Worm (Caenorhabditis elegans): ENCODE results near the gene Y43F8C.7.

Y43F8C.7 gene

ce11 chrV:19673298-19673903, 29.6 kb upstream of the Y43F8C.7 start:
- no peak for TF ChIP-seq spr-1 (tag; optimal IDR thresholded peaks at IDR 0.05)
- TF ChIP-seq unc-62 (GFP tag; optimal IDR thresholded peaks at IDR 0.05 in 1 of 2) = peak in 1 of 2 experiments; percentile 72
- no peak for TF ChIP-seq unc-62 (tag; optimal IDR thresholded peaks at IDR 0.05)
- TF ChIP-seq aha-1 (tag) = no peak
- TF ChIP-seq ctbp-1 (GFP tag; IDR thresholded peaks at IDR 0.05) = no peak
- TF ChIP-seq nhr-10 (tag; optimal IDR thresholded peaks at IDR 0.05) = no peak
- no peak for TF ChIP-seq daf-12 (tag; optimal IDR thresholded peaks at IDR 0.05)
- no peak for TF ChIP-seq lin-13 (GFP tag; optimal IDR thresholded peaks at IDR 0.05)
- no peak for TF ChIP-seq ceh-32 (tag; optimal IDR thresholded peaks at IDR 0.05; ENCODE audit: poor library complexity)
- TF ChIP-seq nhr-41 (GFP tag; IDR thresholded peaks at IDR 0.05) = no peak
- no peak for TF ChIP-seq lin-39 (tag; optimal IDR thresholded peaks at IDR 0.05)
- peak; percentile 11 for TF ChIP-seq mes-2 (tag; optimal IDR thresholded peaks at IDR 0.05; ENCODE audit: poor library complexity, severe bottlenecking)
- peak; percentile 32 for TF ChIP-seq pqm-1 (tag; optimal IDR thresholded peaks at IDR 0.05)
- TF ChIP-seq ztf-7 (tag; optimal IDR thresholded peaks at IDR 0.05) = no peak

DNA sequence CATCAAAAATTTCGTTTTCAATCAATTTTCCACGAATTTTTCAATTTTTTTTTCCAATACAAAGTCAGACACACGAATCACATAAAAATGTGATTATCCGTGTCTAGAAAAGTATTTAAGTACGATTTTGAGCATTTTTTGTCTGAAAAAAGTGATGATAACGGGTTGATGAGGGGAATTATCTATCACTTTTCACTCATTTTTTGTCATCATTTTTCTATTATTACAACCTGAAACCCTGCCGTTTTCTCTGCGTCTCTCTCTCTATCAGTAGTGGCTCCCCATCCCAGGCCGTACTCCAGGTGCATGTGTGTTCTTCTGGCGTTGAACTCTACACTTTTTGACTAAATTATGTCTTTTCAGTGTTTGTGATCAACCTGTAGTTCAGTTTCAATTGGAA, 28.5 kb upstream of the Y43F8C.7 start:
- TF ChIP-seq daf-16 (GFP tag; optimal IDR thresholded peaks at IDR 0.05) = no peak
- TF ChIP-seq daf-16 (tag; optimal IDR thresholded peaks at IDR 0.05) = peak; percentile 47
- TF ChIP-seq ceh-44 (GFP tag; IDR thresholded peaks at IDR 0.05) = no peak
- TF ChIP-seq pqm-1 (tag; optimal IDR thresholded peaks at IDR 0.05) = peak; percentile 91
- TF ChIP-seq F44E2.7 (GFP tag; IDR thresholded peaks at IDR 0.05) = no peak
- no peak for TF ChIP-seq dmd-9 (GFP tag; IDR thresholded peaks at IDR 0.05)
- no peak for TF ChIP-seq F37D6.2 (tag; optimal IDR thresholded peaks at IDR 0.05)
- no peak for TF ChIP-seq F26F4.8 (GFP tag; conservative IDR thresholded peaks at IDR 0.05)
- TF ChIP-seq mep-1 (tag; optimal IDR thresholded peaks at IDR 0.05) = peak; percentile 12
- TF ChIP-seq dmd-6 (GFP tag; IDR thresholded peaks at IDR 0.05) = peak; percentile 64; the same call in 1 of the 2 replicates
- TF ChIP-seq nhr-102 (tag; optimal IDR thresholded peaks at IDR 0.05) = peak; percentile 47
- TF ChIP-seq Y105C5A.15 (GFP tag; IDR thresholded peaks at IDR 0.05) = no peak
- peak; percentile 66 for TF ChIP-seq hlh-11 (tag; optimal IDR thresholded peaks at IDR 0.05)
- no peak for TF ChIP-seq snpc-4 (tag; optimal IDR thresholded peaks at IDR 0.05)
- no peak for TF ChIP-seq ZK337.2 (GFP tag; IDR thresholded peaks at IDR 0.05)
- TF ChIP-seq php-3 (GFP tag; IDR thresholded peaks at IDR 0.05) = 0 out of 2 replicates have a peak, but pooled peaks have one; percentile 7
- TF ChIP-seq ces-1 (GFP tag; optimal IDR thresholded peaks at IDR 0.05) = no peak
- peak; percentile 43 for TF ChIP-seq dve-1 (tag; optimal IDR thresholded peaks at IDR 0.05; ENCODE audit: insufficient read depth)

DNA sequence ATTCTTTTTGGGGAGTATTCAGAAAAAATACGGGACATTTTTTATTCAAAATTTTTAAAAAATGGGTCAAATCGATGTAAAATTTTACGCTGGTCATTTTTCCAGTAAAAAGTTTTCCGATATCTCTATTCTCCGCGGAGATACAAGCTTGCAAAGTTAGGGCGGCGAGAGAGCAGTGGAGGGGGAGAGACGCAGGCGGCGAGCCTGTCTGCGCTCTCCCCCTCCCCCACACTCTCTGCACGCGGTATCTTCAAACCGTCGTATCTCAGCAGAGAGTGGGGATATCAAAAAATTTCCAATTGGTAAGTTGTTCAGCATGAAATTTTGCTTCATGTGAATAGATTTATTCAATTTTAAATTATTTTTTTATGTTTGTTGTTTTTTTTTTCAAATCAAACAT, 28.0 kb upstream of the Y43F8C.7 start:
- TF ChIP-seq ceh-82 (tag; optimal IDR thresholded peaks at IDR 0.05) = no peak
- peak; percentile 60 for TF ChIP-seq set-16 (GFP tag; IDR thresholded peaks at IDR 0.05)
- no peak for TF ChIP-seq ces-1 (GFP tag; optimal IDR thresholded peaks at IDR 0.05)
- TF ChIP-seq tra-1 (GFP tag; IDR thresholded peaks at IDR 0.05) = no peak
- TF ChIP-seq aha-1 (tag) = peak; percentile 83
- TF ChIP-seq egl-27 (tag; optimal IDR thresholded peaks at IDR 0.05) = no peak
- TF ChIP-seq nhr-111 (GFP tag; optimal IDR thresholded peaks at IDR 0.05) = no peak

DNA sequence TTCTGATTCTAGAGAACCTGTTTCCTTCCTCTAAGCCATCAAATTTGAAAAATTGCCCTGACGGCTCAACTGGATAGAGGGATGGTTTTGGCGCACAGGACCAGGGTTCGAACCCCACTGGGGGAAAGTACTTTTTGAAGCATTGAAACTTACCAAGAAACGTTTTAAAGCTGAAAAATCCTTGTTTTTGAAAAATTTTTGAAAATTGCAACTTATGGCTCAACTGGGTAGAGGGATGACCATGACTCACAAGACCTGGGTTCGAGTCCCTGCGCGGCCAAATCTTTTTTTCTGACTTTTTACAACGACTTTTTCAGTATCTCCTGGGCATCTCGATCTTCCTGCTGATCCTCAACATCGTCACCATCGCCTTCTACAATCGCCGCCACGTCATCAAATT, 27.0 kb upstream of the Y43F8C.7 start:
- TF ChIP-seq fkh-10 (GFP tag; optimal IDR thresholded peaks at IDR 0.05) = no peak
- TF ChIP-seq pqm-1 (tag; optimal IDR thresholded peaks at IDR 0.05) = no peak

Measured in whole organism, L4 larva.